Worm (Caenorhabditis elegans): ENCODE results near the gene grd-2.

The grd-2 gene

ce11 chrV:20574872-20575271 lies 34.7 kb upstream of the grd-2 start:
- TF ChIP-seq unc-62 (GFP tag; optimal IDR thresholded peaks at IDR 0.05 in 1 of 2) (peak in 1 of 2 experiments; percentile 97), unc-62 (tag; optimal IDR thresholded peaks at IDR 0.05) (no peak), Y5F2A.4 (GFP tag; optimal IDR thresholded peaks at IDR 0.05) (no peak)

ce11 chrV:20579534-20579933 lies 30.1 kb upstream of the grd-2 start, which contains the start of gene F26F2.8:
TSS of gene F26F2.8 (plus strand) at chrV:20579546.
- TF ChIP-seq aha-1 (tag) (peak; percentile 90), ceh-62 (tag; optimal IDR thresholded peaks at IDR 0.05) (no peak), jun-1 (tag; optimal IDR thresholded peaks at IDR 0.05) (no peak)

- TF ChIP-seq pha-4 (GFP tag; IDR thresholded peaks at IDR 0.05) (peak; percentile 77), pha-4 (tag; optimal IDR thresholded peaks at IDR 0.05) (no peak), unc-62 (GFP tag; optimal IDR thresholded peaks at IDR 0.05 in 1 of 2) (no peak), unc-62 (tag; optimal IDR thresholded peaks at IDR 0.05) (no peak), mxl-3 (GFP tag; optimal IDR thresholded peaks at IDR 0.05) (peak; percentile 47), skn-1 (tag; optimal IDR thresholded peaks at IDR 0.05) (no peak), egl-43 (GFP tag; IDR thresholded peaks at IDR 0.05) (no peak), fkh-10 (GFP tag; optimal IDR thresholded peaks at IDR 0.05) (peak; percentile 17), php-3 (GFP tag; IDR thresholded peaks at IDR 0.05) (peak; percentile 92; the same call in 1 of the 2 replicates), dmd-9 (GFP tag; IDR thresholded peaks at IDR 0.05) (peak; percentile 70; the same call in 1 of the 2 replicates), mxl-2 (GFP tag; conservative IDR thresholded peaks at IDR 0.05) (no peak), spr-1 (tag; optimal IDR thresholded peaks at IDR 0.05) (peak; percentile 70), ztf-11 (tag; optimal IDR thresholded peaks at IDR 0.05) (no peak), daf-19 (GFP tag; conservative IDR thresholded peaks at IDR 0.05) (no peak), sdz-12 (GFP tag; optimal IDR thresholded peaks at IDR 0.05) (no peak), arid-1 (GFP tag; conservative IDR thresholded peaks at IDR 0.05) (peak; percentile 64), F26F4.8 (GFP tag; conservative IDR thresholded peaks at IDR 0.05) (no peak), tag-97 (GFP tag; IDR thresholded peaks at IDR 0.05) (no peak), mdt-29 (GFP tag; IDR thresholded peaks at IDR 0.05) (peak; percentile 75; the same call in 1 of the 2 replicates), dmd-6 (GFP tag; IDR thresholded peaks at IDR 0.05) (peak; percentile 83), saeg-2 (GFP tag; IDR thresholded peaks at IDR 0.05) (peak; percentile 67), cey-2 (tag; optimal IDR thresholded peaks at IDR 0.05; ENCODE audit: borderline replicate concordance, insufficient read depth) (no peak), daf-8 (GFP tag; IDR thresholded peaks at IDR 0.05) (no peak), hif-1 (tag; optimal IDR thresholded peaks at IDR 0.05) (peak in 1 of 2 experiments; percentile 66), duxl-1 (tag; optimal IDR thresholded peaks at IDR 0.05; ENCODE audit: poor library complexity) (peak; percentile 80), attf-4 (tag; optimal IDR thresholded peaks at IDR 0.05) (no peak), ztf-7 (tag; optimal IDR thresholded peaks at IDR 0.05) (no peak), nhr-76 (tag; optimal IDR thresholded peaks at IDR 0.05) (no peak), hlh-30 (tag; optimal IDR thresholded peaks at IDR 0.05; ENCODE audit: insufficient read depth) (peak; percentile 98), snpc-1.2 (GFP tag; IDR thresholded peaks at IDR 0.05) (no peak), nhr-28 (tag; optimal IDR thresholded peaks at IDR 0.05) (peak; percentile 67), lin-39 (tag; optimal IDR thresholded peaks at IDR 0.05) (no peak), hmg-1.1 (GFP tag; IDR thresholded peaks at IDR 0.05) (peak; percentile 84), T26A8.4 (GFP tag; IDR thresholded peaks at IDR 0.05) (peak; percentile 70; the same call in 1 of the 2 replicates), nhr-42 (GFP tag; IDR thresholded peaks at IDR 0.05) (peak; percentile 74; the same call in 1 of the 2 replicates), Y5F2A.4 (GFP tag; optimal IDR thresholded peaks at IDR 0.05) (no peak), ceh-62 (tag; optimal IDR thresholded peaks at IDR 0.05) (no peak), nhr-6 (tag; optimal IDR thresholded peaks at IDR 0.05) (peak; percentile 21), nhr-102 (tag; optimal IDR thresholded peaks at IDR 0.05) (peak; percentile 79), ZK546.5 (tag; optimal IDR thresholded peaks at IDR 0.05) (no peak), nhr-111 (GFP tag; optimal IDR thresholded peaks at IDR 0.05) (no peak), Y48G9A.11 (GFP tag; IDR thresholded peaks at IDR 0.05) (no peak), aha-1 (tag) (no peak), ceh-44 (GFP tag; IDR thresholded peaks at IDR 0.05) (no peak), dpl-1 (GFP tag; optimal IDR thresholded peaks at IDR 0.05) (peak; percentile 79)
Measured at ce11 chrV:20580511-20581040, 29.0 kb upstream of the grd-2 start, which contains the start of gene F26F2.7. TSS of gene F26F2.7 (plus strand) at chrV:20580990.

Measured in whole organism, L4 larva.